Fruit fly (Drosophila melanogaster) whole organism, embryonic: ENCODE data around the gene Gyc89Da.

Experiments
- CG10431 ChIP-seq: fragments of 200-800 bp; sonication (Bioruptor generic); optimal IDR thresholded peaks from 3 replicates; lab custom pipeline; 2018; ENCODE audit warnings: missing biosample characterization, mild to moderate bottlenecking, missing genetic modification characterization
- CG10462 ChIP-seq: fragments of 200-800 bp; sonication (Bioruptor generic); optimal IDR thresholded peaks from 2 replicates; lab custom pipeline; 2016; ENCODE audit warnings: missing biosample characterization, missing genetic modification characterization
- CG14014 ChIP-seq: fragments of 200-800 bp; sonication (Bioruptor generic); IDR thresholded peaks from 2 replicates; pipeline ENCODE4 v1.3.6; 2022; ENCODE audit warnings: missing biosample characterization, missing genetic modification characterization
- CG14667 ChIP-seq: fragments of 200-800 bp; sonication (Bioruptor generic); IDR thresholded peaks from 2 replicates; pipeline ENCODE4 v1.3.6; 2022; ENCODE audit warnings: missing biosample characterization, missing genetic modification characterization
- CG14860 ChIP-seq: fragments of 200-800 bp; sonication (Bioruptor generic); IDR thresholded peaks from 3 replicates; pipeline ENCODE4 v1.3.6; 2022; ENCODE audit warnings: missing biosample characterization, missing genetic modification characterization; ENCODE audit not compliant: partially characterized antibody
- CG15514 ChIP-seq: fragments of 200-800 bp; sonication (Bioruptor generic); optimal IDR thresholded peaks from 3 replicates; lab custom pipeline; 2017; ENCODE audit warnings: missing biosample characterization, missing genetic modification characterization, mild to moderate bottlenecking, moderate library complexity, missing genetic modification reagents
- CG15696 ChIP-seq: fragments of 200-800 bp; sonication (Bioruptor generic); optimal IDR thresholded peaks from 2 replicates; lab custom pipeline; 2019; ENCODE audit warnings: missing biosample characterization, mild to moderate bottlenecking, missing genetic modification characterization, moderate library complexity
- CG16815 ChIP-seq: fragments of 200-800 bp; sonication (Bioruptor generic); optimal IDR thresholded peaks from 3 replicates; lab custom pipeline; 2017; ENCODE audit warnings: missing biosample characterization, mild to moderate bottlenecking, missing genetic modification characterization
- CG17802 ChIP-seq: fragments of 200-800 bp; sonication (Bioruptor generic); optimal IDR thresholded peaks from 2 replicates; lab custom pipeline; 2018; ENCODE audit warnings: missing biosample characterization, mild to moderate bottlenecking, missing genetic modification characterization, moderate library complexity
- CG17829 ChIP-seq: fragments of 200-800 bp; optimal IDR thresholded peaks from 2 replicates; lab custom pipeline; 2019; ENCODE audit warnings: missing biosample characterization, mild to moderate bottlenecking, missing genetic modification characterization, moderate library complexity
- CG18262 ChIP-seq: fragments of 200-800 bp; optimal IDR thresholded peaks from 3 replicates; lab custom pipeline; 2019; ENCODE audit warnings: missing biosample characterization, mild to moderate bottlenecking, missing genetic modification characterization, moderate library complexity
- CG2116 ChIP-seq: fragments of 200-800 bp; sonication (Bioruptor generic); optimal IDR thresholded peaks from 3 replicates; lab custom pipeline; 2018; ENCODE audit warnings: missing biosample characterization, mild to moderate bottlenecking, missing genetic modification characterization
- CG30403 ChIP-seq: fragments of 200-800 bp; sonication (Bioruptor generic); optimal IDR thresholded peaks from 3 replicates; lab custom pipeline; 2016; ENCODE audit warnings: missing biosample characterization, missing genetic modification characterization
- CG31224 ChIP-seq: fragments of 200-800 bp; sonication (Bioruptor generic); IDR thresholded peaks from 2 replicates; pipeline ENCODE4 v1.3.6; 2022; ENCODE audit warnings: missing biosample characterization, missing genetic modification characterization
- CG31365 ChIP-seq: fragments of 200-800 bp; sonication (Bioruptor generic); optimal IDR thresholded peaks from 2 replicates; lab custom pipeline; 2018; ENCODE audit warnings: missing biosample characterization, mild to moderate bottlenecking, missing genetic modification characterization
- CG3407 ChIP-seq: fragments of 200-800 bp; sonication (Bioruptor generic); optimal IDR thresholded peaks from 2 replicates; lab custom pipeline; 2018; ENCODE audit warnings: missing biosample characterization, mild to moderate bottlenecking, missing genetic modification characterization
- CG4404 ChIP-seq: fragments of 200-800 bp; sonication (Bioruptor generic); IDR thresholded peaks from 2 replicates; pipeline ENCODE4 v1.3.6; 2022; ENCODE audit warnings: missing biosample characterization, missing genetic modification characterization
- CG4424 ChIP-seq: fragments of 200-800 bp; sonication (Bioruptor generic); optimal IDR thresholded peaks from 3 replicates; lab custom pipeline; 2016; ENCODE audit warnings: missing biosample characterization, missing genetic modification characterization
- CG5245 ChIP-seq: fragments of 200-800 bp; sonication (Bioruptor generic); optimal IDR thresholded peaks from 3 replicates; lab custom pipeline; 2016; ENCODE audit warnings: missing biosample characterization, missing genetic modification characterization
- CG6683 ChIP-seq: fragments of 200-800 bp; sonication (Bioruptor generic); optimal IDR thresholded peaks from 2 replicates; lab custom pipeline; 2017; ENCODE audit warnings: missing biosample characterization, mild to moderate bottlenecking, missing genetic modification characterization, missing genetic modification reagents
- CG6689 ChIP-seq: fragments of 200-800 bp; sonication (Bioruptor generic); IDR thresholded peaks from 2 replicates; pipeline ENCODE4 v1.3.6; 2022; ENCODE audit warnings: missing biosample characterization, missing genetic modification characterization
- CG7786 ChIP-seq: fragments of 200-800 bp; sonication (Bioruptor generic); optimal IDR thresholded peaks from 2 replicates; lab custom pipeline; 2016; ENCODE audit warnings: missing biosample characterization, missing genetic modification characterization
- CG9609 ChIP-seq: fragments of 200-800 bp; sonication (Bioruptor generic); optimal IDR thresholded peaks from 3 replicates; lab custom pipeline; 2016; ENCODE audit warnings: missing biosample characterization, missing genetic modification characterization
- CG9797 ChIP-seq: fragments of 200-800 bp; sonication (Bioruptor generic); optimal IDR thresholded peaks from 3 replicates; lab custom pipeline; 2018; ENCODE audit warnings: missing biosample characterization, mild to moderate bottlenecking, missing genetic modification characterization
- Dek ChIP-seq: fragments of 200-800 bp; sonication (Bioruptor generic); optimal IDR thresholded peaks from 3 replicates; lab custom pipeline; 2019; ENCODE audit warnings: missing biosample characterization, mild to moderate bottlenecking, missing genetic modification characterization, moderate library complexity
- Dll ChIP-seq: fragments of 200-800 bp; sonication (Bioruptor generic); IDR thresholded peaks from 4 replicates; pipeline ENCODE4 v1.3.6; 2022; ENCODE audit warnings: missing biosample characterization, missing genetic modification characterization; ENCODE audit not compliant: partially characterized antibody
- E2f1 ChIP-seq: fragments of 200-800 bp; sonication (Bioruptor generic); IDR thresholded peaks from 2 replicates; pipeline ENCODE4 v1.3.6; 2022; ENCODE audit warnings: missing biosample characterization, missing genetic modification characterization
- ERR ChIP-seq: fragments of 200-800 bp; sonication (Bioruptor generic); optimal IDR thresholded peaks from 2 replicates; lab custom pipeline; 2016; ENCODE audit warnings: missing biosample characterization, missing genetic modification characterization
- HLH4C ChIP-seq: fragments of 200-800 bp; sonication (Bioruptor generic); IDR thresholded peaks from 3 replicates; pipeline ENCODE4 v1.3.6; 2022; ENCODE audit warnings: missing biosample characterization, missing genetic modification characterization; ENCODE audit not compliant: partially characterized antibody
- HmgZ ChIP-seq: fragments of 200-800 bp; sonication (Bioruptor generic); optimal IDR thresholded peaks from 2 replicates; lab custom pipeline; 2018; ENCODE audit warnings: missing biosample characterization, mild to moderate bottlenecking, missing genetic modification characterization
- Hmx ChIP-seq: fragments of 200-800 bp; sonication (Bioruptor generic); optimal IDR thresholded peaks from 2 replicates; lab custom pipeline; 2016; ENCODE audit warnings: missing biosample characterization, missing genetic modification characterization
- Hr3 ChIP-seq: fragments of 200-800 bp; sonication (Bioruptor generic); optimal IDR thresholded peaks from 3 replicates; lab custom pipeline; 2016; ENCODE audit warnings: missing biosample characterization, missing genetic modification characterization
- Jarid2 ChIP-seq: fragments of 200-800 bp; sonication (Bioruptor generic); optimal IDR thresholded peaks from 3 replicates; lab custom pipeline; 2017; ENCODE audit warnings: mild to moderate bottlenecking, missing biosample characterization, missing genetic modification reagents, missing genetic modification characterization
- Myb ChIP-seq: fragments of 200-800 bp; sonication (Bioruptor generic); optimal IDR thresholded peaks from 2 replicates; lab custom pipeline; 2016; ENCODE audit warnings: missing biosample characterization, missing genetic modification characterization
- Ssrp ChIP-seq: fragments of 200-800 bp; sonication (Bioruptor generic); optimal IDR thresholded peaks from 2 replicates; lab custom pipeline; 2018; ENCODE audit warnings: missing biosample characterization, mild to moderate bottlenecking, missing genetic modification characterization, moderate library complexity
- Tbp ChIP-seq: fragments of >200 bp; optimal IDR thresholded peaks from 2 replicates; lab custom pipeline; 2018; ENCODE audit warnings: missing biosample characterization, missing genetic modification characterization
- ara ChIP-seq: fragments of 200-800 bp; sonication (Bioruptor generic); IDR thresholded peaks from 2 replicates; pipeline ENCODE4 v1.3.6; 2022; ENCODE audit warnings: missing biosample characterization, missing genetic modification characterization
- chm ChIP-seq: fragments of 200-800 bp; sonication (Bioruptor generic); IDR thresholded peaks from 2 replicates; pipeline ENCODE4 v1.3.6; 2022; ENCODE audit warnings: missing biosample characterization, missing genetic modification characterization
- crp ChIP-seq, 2 experiments: fragments of 200-800 bp; sonication (Bioruptor generic); optimal IDR thresholded peaks; 2 replicates in 1 of 2; 3 replicates in 1 of 2; lab custom pipeline; 2017; ENCODE audit warnings: missing biosample characterization in 2 of 2, missing genetic modification characterization in 2 of 2, mild to moderate bottlenecking in 1 of 2, moderate library complexity in 1 of 2
- fd64A ChIP-seq: fragments of 200-800 bp; sonication (Bioruptor generic); optimal IDR thresholded peaks from 3 replicates; lab custom pipeline; 2018; ENCODE audit warnings: missing biosample characterization, mild to moderate bottlenecking, missing genetic modification characterization
- gt ChIP-seq: fragments of 200-800 bp; sonication (Bioruptor generic); IDR thresholded peaks from 2 replicates; pipeline ENCODE4 v1.3.6; 2022; ENCODE audit warnings: missing biosample characterization, missing genetic modification characterization
- h ChIP-seq: fragments of >200 bp; optimal IDR thresholded peaks from 2 replicates; lab custom pipeline; 2017
- onecut ChIP-seq: fragments of 200-800 bp; sonication (Bioruptor generic); IDR thresholded peaks from 2 replicates; pipeline ENCODE4 v1.3.6; 2022; ENCODE audit warnings: missing biosample characterization, missing genetic modification characterization
- scrt ChIP-seq: fragments of 200-800 bp; sonication (Bioruptor generic); optimal IDR thresholded peaks from 2 replicates; lab custom pipeline; 2018; ENCODE audit warnings: missing biosample characterization, mild to moderate bottlenecking, missing genetic modification characterization, moderate library complexity
- slou ChIP-seq: fragments of 200-800 bp; sonication (Bioruptor generic); optimal IDR thresholded peaks from 3 replicates; lab custom pipeline; 2016; ENCODE audit warnings: missing biosample characterization, missing genetic modification characterization
- stc ChIP-seq: fragments of 200-800 bp; sonication (Bioruptor generic); IDR thresholded peaks from 2 replicates; pipeline ENCODE4 v1.3.6; 2022; ENCODE audit warnings: missing biosample characterization, missing genetic modification characterization
- stwl ChIP-seq: fragments of 200-800 bp; sonication (Bioruptor generic); optimal IDR thresholded peaks from 3 replicates; lab custom pipeline; 2018; ENCODE audit warnings: missing biosample characterization, mild to moderate bottlenecking, missing genetic modification characterization, moderate library complexity
- tna ChIP-seq: fragments of 200-800 bp; sonication (Bioruptor generic); IDR thresholded peaks from 2 replicates; pipeline ENCODE4 v1.3.6; 2022; ENCODE audit warnings: missing biosample characterization, missing genetic modification characterization; ENCODE audit not compliant: partially characterized antibody
- trh ChIP-seq: fragments of 200-800 bp; sonication (Bioruptor generic); optimal IDR thresholded peaks from 2 replicates; lab custom pipeline; 2016; ENCODE audit warnings: missing biosample characterization, missing genetic modification characterization
- vfl ChIP-seq: fragments of 200-800 bp; sonication (Bioruptor generic); optimal IDR thresholded peaks from 2 replicates; lab custom pipeline; 2016; ENCODE audit warnings: missing biosample characterization, missing genetic modification characterization

Gene Gyc89Da

DNA sequence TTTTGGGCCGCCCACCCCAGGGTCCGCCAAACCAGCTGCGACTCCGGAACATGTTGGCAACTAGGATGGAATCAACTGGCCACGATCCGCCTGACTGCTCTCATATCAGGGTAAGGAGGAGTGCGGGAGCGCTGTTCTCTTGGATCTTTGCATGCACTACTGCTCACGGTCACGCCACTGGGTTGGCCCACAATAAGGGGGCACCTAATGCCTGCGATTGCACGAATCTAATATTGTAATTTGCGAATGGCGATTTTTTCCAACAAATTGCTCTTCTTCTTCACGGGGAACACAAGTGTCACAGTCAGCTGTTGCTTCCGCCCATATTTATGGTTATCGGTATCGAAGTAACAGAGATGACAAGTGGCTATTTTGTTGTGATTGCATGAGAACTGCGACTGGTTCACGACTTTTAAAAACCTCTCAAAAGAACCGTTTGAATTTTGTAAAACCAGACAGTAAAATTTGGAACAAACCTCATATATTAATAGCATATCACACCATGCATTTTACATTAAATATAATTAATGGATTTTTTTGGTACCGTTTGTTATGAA lies 31.0 kb upstream of the Gyc89Da start, which contains the start of gene ema (continued):
- TF ChIP-seq CG10431 (GFP tag; lab: Kevin White, UChicago) (peak; percentile 51), stwl (tag; lab: Kevin White, UChicago) (peak; percentile 57), CG15514 (GFP tag; lab: Kevin White, UChicago) (peak; percentile 98), stc (GFP tag; lab: Robert Waterston, UW) (no peak), vfl (GFP tag; lab: Kevin White, UChicago) (no peak), CG30403 (GFP tag; lab: Kevin White, UChicago) (peak; percentile 48), CG14667 (GFP tag; lab: Robert Waterston, UW) (no peak), CG2116 (GFP tag; lab: Kevin White, UChicago) (peak; percentile 61), Dek (tag; lab: Kevin White, UChicago) (no peak), h (lab: Kevin White, UChicago) (no peak), CG7786 (GFP tag; lab: Kevin White, UChicago) (peak; percentile 6), CG14860 (GFP tag; lab: Robert Waterston, UW) (no peak), onecut (GFP tag; lab: Robert Waterston, UW) (no peak), CG15696 (tag; lab: Kevin White, UChicago) (no peak), CG4424 (peak; percentile 6), CG4404 (GFP tag; lab: Robert Waterston, UW) (no peak), scrt (GFP tag; lab: Kevin White, UChicago) (peak; percentile 89), CG16815 (GFP tag; lab: Kevin White, UChicago) (no peak), CG14014 (GFP tag; lab: Robert Waterston, UW) (no peak; the same call in 1 of the 2 replicates), gt (GFP tag; lab: Robert Waterston, UW) (no peak), Dll (peak; percentile 46; the same call in 2 of the 4 replicates), Hr3 (GFP tag; lab: Kevin White, UChicago) (no peak), CG10462 (GFP tag; lab: Kevin White, UChicago) (no peak), CG31224 (GFP tag; lab: Robert Waterston, UW) (0 out of 2 replicates have a peak, but pooled peaks have one; percentile 12), Ssrp (tag; lab: Kevin White, UChicago) (no peak), CG9609 (GFP tag; lab: Kevin White, UChicago) (no peak), fd64A (GFP tag; lab: Kevin White, UChicago) (no peak), HLH4C (GFP tag; lab: Robert Waterston, UW) (peak; percentile 51; the same call in 1 of the 3 replicates), CG9797 (GFP tag; lab: Kevin White, UChicago) (no peak), CG6689 (no peak), Hmx (GFP tag; lab: Kevin White, UChicago) (no peak), CG31365 (tag; lab: Kevin White, UChicago) (no peak), CG6683 (GFP tag; lab: Kevin White, UChicago) (no peak), slou (GFP tag; lab: Kevin White, UChicago) (no peak), Jarid2 (GFP tag; lab: Kevin White, UChicago) (no peak), CG17802 (no peak), CG5245 (no peak), HmgZ (tag; lab: Kevin White, UChicago) (peak; percentile 57), CG3407 (no peak), ERR (GFP tag; lab: Kevin White, UChicago) (no peak), Tbp (GFP tag; lab: Kevin White, UChicago) (no peak), chm (GFP tag; lab: Robert Waterston, UW) (no peak), ara (GFP tag; lab: Robert Waterston, UW) (no peak), Myb (GFP tag; lab: Kevin White, UChicago) (peak; percentile 64), CG17829 (peak; percentile 51), tna (GFP tag; lab: Robert Waterston, UW) (no peak; the same call in 1 of the 2 replicates), trh (GFP tag; lab: Kevin White, UChicago) (no peak), E2f1 (GFP tag; lab: Robert Waterston, UW) (no peak), CG18262 (peak; percentile 17), crp (GFP tag; optimal IDR thresholded peaks at IDR 0.05; lab: Kevin White, UChicago) (peak; percentile 54 to 95)
